Fruit fly (Drosophila melanogaster) whole organism, prepupa: ENCODE data around the gene Or71a.

Source experiments
- CG10631 ChIP-seq: fragments of 200-800 bp; sonication (Bioruptor generic); optimal IDR thresholded peaks from 2 replicates; lab custom pipeline; 2016; ENCODE audit warnings: missing biosample characterization, missing genetic modification characterization
- CG11294 ChIP-seq: fragments of 200-800 bp; sonication (Bioruptor generic); IDR thresholded peaks from 2 replicates; pipeline ENCODE4 v1.3.6; 2022; ENCODE audit warnings: missing biosample characterization, missing genetic modification characterization
- CG15336 ChIP-seq: fragments of 200-800 bp; sonication (Bioruptor generic); IDR thresholded peaks from 2 replicates; pipeline ENCODE4 v1.3.6; 2022; ENCODE audit warnings: missing biosample characterization, missing genetic modification characterization
- CG1621 ChIP-seq: fragments of 200-800 bp; sonication (Bioruptor generic); optimal IDR thresholded peaks from 3 replicates; lab custom pipeline; 2018; ENCODE audit warnings: missing biosample characterization, mild to moderate bottlenecking, missing genetic modification characterization
- CG31627 ChIP-seq: fragments of 200-800 bp; sonication (Bioruptor generic); optimal IDR thresholded peaks from 3 replicates; lab custom pipeline; 2016; ENCODE audit warnings: missing biosample characterization, missing genetic modification characterization
- CG34406 ChIP-seq: fragments of 200-800 bp; sonication (Bioruptor generic); optimal IDR thresholded peaks from 3 replicates; lab custom pipeline; 2016; ENCODE audit warnings: missing biosample characterization, missing genetic modification characterization
- CG6163 ChIP-seq: fragments of 200-800 bp; sonication (Bioruptor generic); IDR thresholded peaks from 3 replicates; pipeline ENCODE4 v1.3.6; 2022; ENCODE audit warnings: missing biosample characterization, missing genetic modification characterization
- CG6808 ChIP-seq: fragments of 200-800 bp; sonication (Bioruptor generic); optimal IDR thresholded peaks from 3 replicates; lab custom pipeline; 2017; ENCODE audit warnings: missing biosample characterization, missing genetic modification characterization, mild to moderate bottlenecking, moderate library complexity, missing genetic modification reagents
- CG6854 ChIP-seq: fragments of 200-800 bp; sonication (Bioruptor generic); optimal IDR thresholded peaks from 2 replicates; lab custom pipeline; 2017; ENCODE audit warnings: missing biosample characterization, mild to moderate bottlenecking, missing genetic modification characterization
- CG7368 ChIP-seq: fragments of 200-800 bp; sonication (Bioruptor generic); optimal IDR thresholded peaks from 3 replicates; lab custom pipeline; 2016; ENCODE audit warnings: missing biosample characterization, missing genetic modification characterization
- CG8119 ChIP-seq: fragments of 200-800 bp; sonication (Bioruptor generic); IDR thresholded peaks from 3 replicates; pipeline ENCODE4 v1.3.6; 2022; ENCODE audit warnings: missing biosample characterization, missing genetic modification characterization
- CG9139 ChIP-seq: fragments of 200-800 bp; sonication (Bioruptor generic); optimal IDR thresholded peaks from 3 replicates; lab custom pipeline; 2017; ENCODE audit warnings: missing biosample characterization, mild to moderate bottlenecking, missing genetic modification characterization
- Eip78C ChIP-seq: fragments of 200-800 bp; sonication (Bioruptor generic); peaks from one replicate; lab custom pipeline; 2016; ENCODE audit warnings: missing biosample characterization, missing genetic modification characterization
- Eip93F ChIP-seq: fragments of 200-800 bp; sonication (Bioruptor generic); optimal IDR thresholded peaks from 2 replicates; lab custom pipeline; 2016; ENCODE audit warnings: missing biosample characterization, mild to moderate bottlenecking, missing genetic modification characterization
- Ets21C ChIP-seq: fragments of 200-800 bp; sonication (Bioruptor generic); optimal IDR thresholded peaks from 3 replicates; lab custom pipeline; 2016; ENCODE audit warnings: missing biosample characterization, missing genetic modification characterization
- Gug ChIP-seq: fragments of 200-800 bp; sonication (Bioruptor generic); IDR thresholded peaks from 2 replicates; pipeline ENCODE4 v1.3.6; 2022; ENCODE audit warnings: missing biosample characterization, missing genetic modification characterization
- Hr38 ChIP-seq: sonication (Bioruptor generic); optimal IDR thresholded peaks from 2 replicates; lab custom pipeline; 2016; ENCODE audit warnings: missing biosample characterization, missing genetic modification characterization
- Hr39 ChIP-seq: fragments of 200-800 bp; sonication (Bioruptor generic); optimal IDR thresholded peaks from 2 replicates; lab custom pipeline; 2016; ENCODE audit warnings: missing biosample characterization, missing genetic modification characterization
- Hr4 ChIP-seq: fragments of 200-800 bp; sonication (Bioruptor generic); optimal IDR thresholded peaks from 3 replicates; lab custom pipeline; 2016; ENCODE audit warnings: missing biosample characterization, missing genetic modification characterization
- Sox102F ChIP-seq: fragments of 200-800 bp; sonication (Bioruptor generic); optimal IDR thresholded peaks from 2 replicates; lab custom pipeline; 2016; ENCODE audit warnings: missing biosample characterization, mild to moderate bottlenecking, missing genetic modification characterization
- Sox14 ChIP-seq: fragments of 200-800 bp; sonication (Bioruptor generic); optimal IDR thresholded peaks from 3 replicates; lab custom pipeline; 2016; ENCODE audit warnings: missing biosample characterization, missing genetic modification characterization
- Sox15 ChIP-seq: fragments of 200-800 bp; sonication (Bioruptor generic); optimal IDR thresholded peaks from 3 replicates; lab custom pipeline; 2016; ENCODE audit warnings: missing biosample characterization, missing genetic modification characterization
- achi ChIP-seq: fragments of 200-800 bp; sonication (Bioruptor generic); optimal IDR thresholded peaks from 3 replicates; lab custom pipeline; 2016; ENCODE audit warnings: missing biosample characterization, missing genetic modification characterization
- dsx ChIP-seq: fragments of 200-800 bp; optimal IDR thresholded peaks from 3 replicates; lab custom pipeline; 2019; ENCODE audit warnings: missing biosample characterization, mild to moderate bottlenecking, missing genetic modification characterization, moderate library complexity; ENCODE audit not compliant: poor library complexity, severe bottlenecking
- esn ChIP-seq: fragments of 200-800 bp; sonication (Bioruptor generic); optimal IDR thresholded peaks from 2 replicates; lab custom pipeline; 2016; ENCODE audit warnings: missing biosample characterization, mild to moderate bottlenecking, missing genetic modification characterization, moderate library complexity
- fd59A ChIP-seq: fragments of 200-800 bp; sonication (Bioruptor generic); optimal IDR thresholded peaks from 2 replicates; lab custom pipeline; 2017; ENCODE audit warnings: missing biosample characterization, mild to moderate bottlenecking, missing genetic modification characterization, missing genetic modification reagents
- fkh ChIP-seq: fragments of 200-800 bp; sonication (Bioruptor generic); optimal IDR thresholded peaks from 3 replicates; lab custom pipeline; 2017; ENCODE audit warnings: missing biosample characterization, mild to moderate bottlenecking, missing genetic modification characterization, moderate library complexity
- lz ChIP-seq: fragments of 200-800 bp; sonication (Bioruptor generic); optimal IDR thresholded peaks from 3 replicates; lab custom pipeline; 2016; ENCODE audit warnings: missing biosample characterization, missing genetic modification characterization
- salr ChIP-seq, 2 experiments: fragments of 200-800 bp; sonication (Bioruptor generic); optimal IDR thresholded peaks; 3 replicates each; lab custom pipeline; 2016 to 2018; ENCODE audit warnings: missing biosample characterization in 2 of 2, missing genetic modification characterization in 2 of 2, mild to moderate bottlenecking in 1 of 2
- spab ChIP-seq: fragments of 200-800 bp; sonication (Bioruptor generic); optimal IDR thresholded peaks from 2 replicates; lab custom pipeline; 2017; ENCODE audit warnings: missing biosample characterization, mild to moderate bottlenecking, missing genetic modification characterization, missing genetic modification reagents
- ss ChIP-seq, 2 experiments: fragments of 200-800 bp; sonication (Bioruptor generic); optimal IDR thresholded peaks; 2 replicates in 1 of 2; 3 replicates in 1 of 2; lab custom pipeline; 2017 to 2018; ENCODE audit warnings: mild to moderate bottlenecking in 2 of 2, missing biosample characterization in 2 of 2, missing genetic modification characterization in 2 of 2, moderate library complexity in 1 of 2
- svp ChIP-seq: fragments of 200-800 bp; sonication (Bioruptor generic); peaks from one replicate; lab custom pipeline; 2016; ENCODE audit warnings: missing biosample characterization, missing genetic modification characterization
- vri ChIP-seq: fragments of 200-800 bp; sonication (Bioruptor generic); optimal IDR thresholded peaks from 3 replicates; lab custom pipeline; 2016; ENCODE audit warnings: missing biosample characterization, mild to moderate bottlenecking, missing genetic modification characterization

Or71a gene

DNA sequence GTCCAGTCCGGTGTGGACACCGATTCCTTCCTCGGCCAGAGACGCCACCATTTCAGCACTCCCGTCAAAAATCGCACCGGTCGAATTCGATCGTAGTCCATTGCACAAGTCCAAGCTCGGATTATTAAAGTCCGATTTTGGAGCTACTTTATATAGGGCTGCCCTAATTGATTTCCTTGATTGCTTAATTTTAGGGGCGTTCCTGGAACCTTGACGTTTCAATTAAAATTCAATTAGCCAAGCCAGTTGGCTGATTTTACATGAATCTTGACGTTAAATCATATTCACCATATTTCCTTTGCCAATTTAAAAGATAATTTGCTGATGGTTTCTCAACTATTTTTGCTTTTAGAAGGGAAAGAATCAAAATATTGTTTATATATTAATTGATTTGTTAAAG, at the start of gene Or71a:
Gene Or71a (minus strand): TSS at position 101 of the 400 bp plus-strand sequence.
- TF ChIP-seq CG15336 (GFP tag; lab: Robert Waterston, UW) (no peak), Hr39 (GFP tag; lab: Kevin White, UChicago) (no peak), Sox14 (GFP tag; lab: Kevin White, UChicago) (no peak), CG10631 (GFP tag; lab: Kevin White, UChicago) (no peak), Hr38 (no peak), CG1621 (no peak)

dm6 chr3L:15125717-15126116, 47.5 kb upstream of the Or71a start:
- no peak for TF ChIP-seq Eip93F (GFP tag; lab: Kevin White, UChicago)
- TF ChIP-seq CG11294 (GFP tag; lab: Robert Waterston, UW), result no peak
- peak; percentile 25 for TF ChIP-seq CG10631 (GFP tag; lab: Kevin White, UChicago)

DNA sequence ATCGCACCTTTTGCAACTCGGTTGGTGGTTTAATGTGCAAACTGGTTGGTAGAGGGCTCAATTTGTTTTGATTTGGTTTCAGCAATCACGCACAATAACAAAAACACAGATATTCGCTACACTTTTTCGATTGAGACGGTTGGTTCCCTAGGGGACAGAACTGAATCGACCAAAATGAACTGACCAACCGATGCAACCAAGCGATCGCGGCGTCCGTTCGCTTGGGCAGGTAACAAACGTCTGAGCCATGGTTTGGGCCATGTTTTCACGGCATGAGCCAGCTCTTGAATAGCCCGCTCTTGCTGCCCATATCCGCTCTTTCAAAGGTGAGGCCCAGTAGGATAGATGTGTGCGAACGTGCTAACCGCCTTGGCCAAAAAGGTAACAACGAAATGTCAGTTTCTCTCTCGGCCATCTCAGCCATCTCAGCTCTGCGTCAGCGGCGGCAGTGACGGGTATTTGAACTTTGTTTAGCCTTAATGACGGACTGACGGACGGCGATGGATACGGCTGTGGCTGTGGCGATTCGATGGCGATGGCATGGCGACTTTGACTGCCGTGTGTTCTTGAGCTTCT, 46.9 kb upstream of the Or71a start, which contains the start of gene CG16959:
Gene CG16959 (minus strand): TSS at position 245 of the 576 bp plus-strand sequence.
- TF ChIP-seq CG1621, result peak; percentile 41
- TF ChIP-seq CG8119 (GFP tag; lab: Robert Waterston, UW), result 0 out of 3 replicates have a peak, but pooled peaks have one; percentile 19
- TF ChIP-seq dsx (GFP tag; lab: Kevin White, UChicago), result peak; percentile 29
- peak; percentile 80 for TF ChIP-seq CG6854
- no peak for TF ChIP-seq lz (GFP tag; lab: Kevin White, UChicago)

DNA sequence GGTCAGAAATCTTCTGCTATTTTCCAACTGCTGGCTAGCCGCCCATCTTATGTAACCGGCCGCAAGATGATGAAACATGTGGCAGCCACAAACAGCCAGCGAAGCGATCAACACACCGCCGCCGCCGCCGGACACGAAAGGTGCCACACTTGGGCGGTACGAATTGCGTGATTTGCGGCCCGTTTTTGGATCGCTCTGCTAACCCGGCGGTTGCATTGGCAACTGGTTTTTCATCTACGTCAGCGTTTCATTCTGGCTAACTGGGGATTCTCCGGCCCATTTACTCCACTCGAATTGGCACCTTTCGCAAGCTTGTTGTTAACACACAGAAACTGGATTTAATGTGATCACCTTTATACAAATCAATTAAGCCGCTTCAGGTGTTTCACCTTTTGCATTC, 45.5 kb upstream of the Or71a start:
- peak; percentile 72 for TF ChIP-seq Eip78C (GFP tag; lab: Kevin White, UChicago)
- TF ChIP-seq ss (GFP tag; optimal IDR thresholded peaks at IDR 0.05; lab: Kevin White, UChicago), result peak in 1 of 2 experiments; percentile 69
- TF ChIP-seq CG31627 (GFP tag; lab: Kevin White, UChicago), result no peak
- no peak for TF ChIP-seq salr (GFP tag; optimal IDR thresholded peaks at IDR 0.05; lab: Kevin White, UChicago)
- TF ChIP-seq CG1621, result peak; percentile 25
- no peak for TF ChIP-seq vri (GFP tag; lab: Kevin White, UChicago)
- TF ChIP-seq CG6163 (GFP tag; lab: Robert Waterston, UW), result no peak

- TF ChIP-seq CG6163 (GFP tag; lab: Robert Waterston, UW) (no peak), CG6808 (no peak), svp (GFP tag; lab: Kevin White, UChicago) (no peak), Eip93F (GFP tag; lab: Kevin White, UChicago) (no peak), Gug (GFP tag; lab: Robert Waterston, UW) (no peak), Hr4 (no peak), CG7368 (GFP tag; lab: Kevin White, UChicago) (no peak), achi (GFP tag; lab: Kevin White, UChicago) (no peak), fd59A (no peak), spab (GFP tag; lab: Kevin White, UChicago) (no peak), CG9139 (GFP tag; lab: Kevin White, UChicago) (no peak), fkh (GFP tag; lab: Kevin White, UChicago) (no peak), CG34406 (GFP tag; lab: Kevin White, UChicago) (no peak), Sox102F (GFP tag; lab: Kevin White, UChicago) (no peak), CG1621 (no peak), esn (no peak), CG11294 (GFP tag; lab: Robert Waterston, UW) (no peak), Sox15 (GFP tag; lab: Kevin White, UChicago) (no peak), Sox14 (GFP tag; lab: Kevin White, UChicago) (no peak), Ets21C (GFP tag; lab: Kevin White, UChicago) (no peak)
- TF ChIP-seq, all 60 proteins: peak for 0
Observed at dm6 chr3L:15121272-15121671, 43.0 kb upstream of the Or71a start, which contains the start of gene CG32847. Gene CG32847, plus strand, starts transcription at chr3L:15121572.
